Fruit fly (Drosophila melanogaster) whole organism, wandering third instar larva: ENCODE measurements around the gene Lim1.
A peak's percentile ranks its signal among the peaks of the same experiment; 100 is the strongest.

Experiments used
- Abd-B ChIP-seq: fragments of >200 bp; optimal IDR thresholded peaks from 2 replicates; lab custom pipeline; 2017; ENCODE audit warnings: missing biosample characterization, missing genetic modification characterization
- CG32264 ChIP-seq: fragments of 200-800 bp; sonication (Bioruptor generic); optimal IDR thresholded peaks from 2 replicates; lab custom pipeline; 2016; ENCODE audit warnings: missing biosample characterization, missing genetic modification characterization
- CrebA ChIP-seq: fragments of 200-800 bp; sonication (Bioruptor generic); optimal IDR thresholded peaks from 2 replicates; lab custom pipeline; 2016; ENCODE audit warnings: missing biosample characterization, mild to moderate bottlenecking, missing genetic modification characterization, borderline replicate concordance
- Dif ChIP-seq: fragments of 200-275, 200-300 bp; sonication (Bioruptor generic); optimal IDR thresholded peaks from 2 replicates; lab custom pipeline; 2018; ENCODE audit warnings: missing biosample characterization, missing genetic modification characterization; ENCODE audit not compliant: partially characterized antibody
- GATAd ChIP-seq: sonication (Bioruptor generic); optimal IDR thresholded peaks from 2 replicates; lab custom pipeline; 2016; ENCODE audit warnings: missing biosample characterization, missing genetic modification characterization
- HLH106 ChIP-seq: fragments of 200-800 bp; optimal IDR thresholded peaks from 3 replicates; lab custom pipeline; 2019; ENCODE audit warnings: missing biosample characterization, mild to moderate bottlenecking, missing genetic modification characterization, moderate library complexity
- Hnf4 ChIP-seq: fragments of 200-800 bp; sonication (Bioruptor generic); optimal IDR thresholded peaks from 2 replicates; lab custom pipeline; 2016; ENCODE audit warnings: missing biosample characterization, mild to moderate bottlenecking, missing genetic modification characterization
- Jra ChIP-seq: sonication (Bioruptor generic); optimal IDR thresholded peaks from 2 replicates; lab custom pipeline; 2016; ENCODE audit warnings: missing biosample characterization, missing genetic modification characterization
- Mio ChIP-seq: sonication (Bioruptor generic); optimal IDR thresholded peaks from 2 replicates; lab custom pipeline; 2016; ENCODE audit warnings: missing biosample characterization, missing genetic modification characterization
- Myc ChIP-seq: fragments of >200 bp; optimal IDR thresholded peaks from 2 replicates; lab custom pipeline; 2017
- N ChIP-seq: fragments of >200 bp; optimal IDR thresholded peaks from 2 replicates; lab custom pipeline; 2018; ENCODE audit warnings: missing biosample characterization, missing external identifiers, missing genetic modification characterization
- OdsH ChIP-seq: fragments of 200-800 bp; sonication (Bioruptor generic); optimal IDR thresholded peaks from 2 replicates; lab custom pipeline; 2016; ENCODE audit warnings: missing biosample characterization, mild to moderate bottlenecking, missing genetic modification characterization
- Rel ChIP-seq, 2 experiments: fragments of 200-800 bp; sonication (Bioruptor generic) in 1 of 2; optimal IDR thresholded peaks; 2 replicates in 1 of 2; 3 replicates in 1 of 2; lab custom pipeline; 2016 to 2019; ENCODE audit warnings: mild to moderate bottlenecking in 2 of 2, missing biosample characterization in 2 of 2, missing genetic modification characterization in 2 of 2, moderate library complexity in 1 of 2
- Vsx2 ChIP-seq: fragments of 200-300, 225-300 bp; sonication (Bioruptor generic); optimal IDR thresholded peaks from 2 replicates; lab custom pipeline; 2018; ENCODE audit warnings: missing biosample characterization, missing genetic modification characterization; ENCODE audit not compliant: partially characterized antibody
- br ChIP-seq: fragments of 200-800 bp; sonication (Bioruptor generic); optimal IDR thresholded peaks from 2 replicates; lab custom pipeline; 2016; ENCODE audit warnings: missing biosample characterization, missing genetic modification characterization
- brk ChIP-seq: fragments of 200-800 bp; sonication (Bioruptor generic); optimal IDR thresholded peaks from 2 replicates; lab custom pipeline; 2016; ENCODE audit warnings: missing biosample characterization, mild to moderate bottlenecking, missing genetic modification characterization
- dmrt93B ChIP-seq: fragments of 200-800 bp; sonication (Bioruptor generic); optimal IDR thresholded peaks from 2 replicates; lab custom pipeline; 2018; ENCODE audit warnings: missing biosample characterization, mild to moderate bottlenecking, missing genetic modification characterization
- dsf ChIP-seq: sonication (Bioruptor generic); optimal IDR thresholded peaks from 2 replicates; lab custom pipeline; 2016; ENCODE audit warnings: missing biosample characterization, missing genetic modification characterization, borderline replicate concordance
- ey ChIP-seq: fragments of 200-800 bp; sonication (Bioruptor generic); optimal IDR thresholded peaks from 2 replicates; lab custom pipeline; 2016; ENCODE audit warnings: missing biosample characterization, missing genetic modification characterization
- foxo ChIP-seq, 2 experiments: fragments of 200-800 bp; sonication (Bioruptor generic); optimal IDR thresholded peaks; 2 replicates in 1 of 2; 3 replicates in 1 of 2; lab custom pipeline; 2016 to 2017; ENCODE audit warnings: missing biosample characterization in 2 of 2, missing genetic modification characterization in 2 of 2
- fru ChIP-seq: fragments of 200-800 bp; sonication (Bioruptor generic); optimal IDR thresholded peaks from 3 replicates; lab custom pipeline; 2016; ENCODE audit warnings: missing biosample characterization, mild to moderate bottlenecking, missing genetic modification characterization
- h ChIP-seq: fragments of 200-800 bp; sonication (Bioruptor generic); optimal IDR thresholded peaks from 3 replicates; lab custom pipeline; 2016; ENCODE audit warnings: missing biosample characterization, mild to moderate bottlenecking, missing genetic modification characterization
- jim ChIP-seq: fragments of 175-275, 200-325 bp; sonication (Bioruptor generic); optimal IDR thresholded peaks from 2 replicates; lab custom pipeline; 2016; ENCODE audit warnings: missing biosample characterization, mild to moderate bottlenecking, missing genetic modification characterization
- lola ChIP-seq: fragments of >200 bp; optimal IDR thresholded peaks from 2 replicates; lab custom pipeline; 2017; ENCODE audit warnings: missing biosample characterization, missing genetic modification characterization
- pan ChIP-seq: fragments of >200 bp; optimal IDR thresholded peaks from 2 replicates; lab custom pipeline; 2017
- psq ChIP-seq: fragments of 200-800 bp; sonication (Bioruptor generic); optimal IDR thresholded peaks from 3 replicates; lab custom pipeline; 2017; ENCODE audit warnings: missing biosample characterization, mild to moderate bottlenecking, missing genetic modification characterization, moderate library complexity
- rgr ChIP-seq: fragments of 200-800 bp; sonication (Bioruptor generic); optimal IDR thresholded peaks from 3 replicates; lab custom pipeline; 2016; ENCODE audit warnings: missing biosample characterization, mild to moderate bottlenecking, missing genetic modification characterization
- sage ChIP-seq: fragments of 200-800 bp; sonication (Bioruptor generic); optimal IDR thresholded peaks from 2 replicates; lab custom pipeline; 2016; ENCODE audit warnings: missing biosample characterization, mild to moderate bottlenecking, missing genetic modification characterization
- sv ChIP-seq: fragments of 200-800 bp; sonication (Bioruptor generic); optimal IDR thresholded peaks from 3 replicates; lab custom pipeline; 2016; ENCODE audit warnings: missing biosample characterization, missing genetic modification characterization
- tai ChIP-seq: sonication (Bioruptor generic); optimal IDR thresholded peaks from 2 replicates; lab custom pipeline; 2016; ENCODE audit warnings: missing biosample characterization, missing genetic modification characterization
- usp ChIP-seq: fragments of >200 bp; optimal IDR thresholded peaks from 2 replicates; lab custom pipeline; 2017; ENCODE audit warnings: missing biosample characterization, missing genetic modification characterization
- woc ChIP-seq: sonication (Bioruptor generic); optimal IDR thresholded peaks from 2 replicates; lab custom pipeline; 2016; ENCODE audit warnings: missing biosample characterization, mild to moderate bottlenecking, missing genetic modification characterization

Gene Lim1

DNA sequence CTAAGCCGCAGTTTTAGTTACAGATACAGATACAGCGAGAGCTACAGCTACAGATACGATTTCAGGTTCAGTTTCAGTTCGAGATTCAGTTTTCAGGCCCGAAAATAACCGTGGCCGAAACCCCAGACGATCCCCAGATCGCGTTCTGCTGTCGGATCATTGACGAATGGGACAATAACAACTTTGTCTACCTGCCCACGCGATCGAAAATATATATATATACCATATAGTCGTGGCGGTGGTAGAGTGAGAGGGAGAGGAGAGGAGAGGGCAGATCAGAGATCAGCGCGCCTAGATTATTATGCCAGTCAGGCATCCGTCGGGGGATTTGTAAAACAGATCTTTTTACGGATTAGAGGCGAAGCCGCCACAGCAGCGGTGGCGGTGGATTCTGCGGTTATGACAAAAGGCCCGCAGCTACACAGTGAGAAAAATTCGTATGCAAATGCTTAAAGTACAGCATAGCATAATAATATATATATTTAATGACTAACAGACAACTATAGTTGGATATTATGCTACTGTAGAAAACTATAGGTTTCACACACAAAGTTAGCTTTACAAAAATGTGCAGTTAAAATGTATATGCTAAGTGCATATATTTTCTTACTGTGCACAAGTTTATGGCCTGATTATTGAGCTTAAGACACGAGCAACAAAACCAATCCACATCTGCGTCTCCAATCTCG lies 28.7 kb downstream of the Lim1 start:
- TF ChIP-seq CG32264: no peak
- peak; percentile 26 for TF ChIP-seq sv (GFP tag; lab: Kevin White, UChicago)
- no peak for TF ChIP-seq fru
- TF ChIP-seq dsf: no peak

dm6 chrX:8774957-8775356 lies 30.6 kb downstream of the Lim1 start:
- TF ChIP-seq Vsx2 (GFP tag; lab: Kevin White, UChicago): no peak
- no peak for TF ChIP-seq br (GFP tag; lab: Kevin White, UChicago)
- TF ChIP-seq rgr: no peak
- TF ChIP-seq pan: no peak
- no peak for TF ChIP-seq Hnf4 (GFP tag; lab: Kevin White, UChicago)
- no peak for TF ChIP-seq N (GFP tag; lab: Kevin White, UChicago)
- TF ChIP-seq tai (GFP tag; lab: Kevin White, UChicago): no peak
- no peak for TF ChIP-seq OdsH (GFP tag; lab: Kevin White, UChicago)
- no peak for TF ChIP-seq Dif

- no peak for TF ChIP-seq fru
- TF ChIP-seq ey (GFP tag; lab: Kevin White, UChicago): peak; percentile 22
- TF ChIP-seq br (GFP tag; lab: Kevin White, UChicago): peak; percentile 7
- TF ChIP-seq CG32264: no peak
- TF ChIP-seq Rel (GFP tag; optimal IDR thresholded peaks at IDR 0.05; lab: Kevin White, UChicago): no peak
- TF ChIP-seq Rel (tag; optimal IDR thresholded peaks at IDR 0.05; lab: Kevin White, UChicago): no peak
- no peak for TF ChIP-seq dsf
- TF ChIP-seq jim (GFP tag; lab: Kevin White, UChicago): no peak
- TF ChIP-seq CrebA (GFP tag; lab: Kevin White, UChicago): no peak
- TF ChIP-seq woc (GFP tag; lab: Kevin White, UChicago): no peak
- no peak for TF ChIP-seq GATAd (GFP tag; lab: Kevin White, UChicago)
- no peak for TF ChIP-seq usp
- TF ChIP-seq foxo (GFP tag; optimal IDR thresholded peaks at IDR 0.05; lab: Kevin White, UChicago): peak in 1 of 2 experiments; percentile 37
- no peak for TF ChIP-seq lola (GFP tag; lab: Kevin White, UChicago)
- no peak for TF ChIP-seq brk (GFP tag; lab: Kevin White, UChicago)
- no peak for TF ChIP-seq Mio (GFP tag; lab: Kevin White, UChicago)
- no peak for TF ChIP-seq dmrt93B (GFP tag; lab: Kevin White, UChicago)
- TF ChIP-seq rgr: no peak
- TF ChIP-seq Jra (GFP tag; lab: Kevin White, UChicago): no peak
- TF ChIP-seq sage (GFP tag; lab: Kevin White, UChicago): no peak
- TF ChIP-seq N (GFP tag; lab: Kevin White, UChicago): no peak
- no peak for TF ChIP-seq HLH106 (tag; lab: Kevin White, UChicago)
- TF ChIP-seq Dif: no peak
- no peak for TF ChIP-seq Abd-B
- peak; percentile 35 for TF ChIP-seq h
- TF ChIP-seq sv (GFP tag; lab: Kevin White, UChicago): peak; percentile 22
- TF ChIP-seq pan: no peak
Measured at dm6 chrX:8774012-8774411, 31.6 kb downstream of the Lim1 start.

DNA sequence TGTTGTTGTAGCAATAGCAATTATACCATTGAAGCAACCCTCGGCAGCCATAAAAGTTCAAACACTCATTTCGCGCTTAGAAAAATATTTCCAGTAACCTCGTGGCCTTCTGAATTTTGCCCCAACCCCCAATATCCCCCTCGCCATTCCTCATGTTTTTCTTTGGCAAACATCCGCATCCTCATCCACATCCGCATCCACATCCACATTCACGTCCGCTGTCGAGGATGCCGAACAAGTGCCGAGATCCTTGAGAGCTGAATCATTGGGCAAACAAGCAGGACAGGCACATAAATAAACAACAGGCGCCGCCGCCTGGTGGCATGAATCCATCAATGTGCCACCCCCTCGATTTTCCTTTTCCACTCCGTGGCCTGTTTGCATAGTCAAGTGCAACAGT lies 34.8 kb downstream of the Lim1 start:
- no peak for TF ChIP-seq Dif
- TF ChIP-seq Myc: no peak
- TF ChIP-seq Jra (GFP tag; lab: Kevin White, UChicago): no peak
- TF ChIP-seq, all 38 proteins: peak for 0

dm6 chrX:8769157-8769556 lies 36.4 kb downstream of the Lim1 start:
- TF ChIP-seq rgr (no peak), GATAd (GFP tag; lab: Kevin White, UChicago) (no peak), sv (GFP tag; lab: Kevin White, UChicago) (no peak), lola (GFP tag; lab: Kevin White, UChicago) (no peak), fru (no peak), Abd-B (no peak), usp (no peak), pan (no peak), N (GFP tag; lab: Kevin White, UChicago) (no peak), dsf (no peak), dmrt93B (GFP tag; lab: Kevin White, UChicago) (no peak), h (no peak), Myc (no peak), ey (GFP tag; lab: Kevin White, UChicago) (no peak), psq (no peak), Rel (GFP tag; optimal IDR thresholded peaks at IDR 0.05; lab: Kevin White, UChicago) (no peak), Rel (tag; optimal IDR thresholded peaks at IDR 0.05; lab: Kevin White, UChicago) (no peak), foxo (GFP tag; optimal IDR thresholded peaks at IDR 0.05; lab: Kevin White, UChicago) (no peak)
